Worm (Caenorhabditis elegans) whole organism, late embryonic: ENCODE data around the gene him-18.

ENCODE experiments used
- K02D7.2 ChIP-seq: sonication (generic microtip); optimal IDR thresholded peaks from 2 replicates; lab custom pipeline; 2017; ENCODE audit warnings: mild to moderate bottlenecking, missing genetic modification characterization, missing compliant biosample characterization
- ceh-6 ChIP-seq: fragments of 200-800 bp; sonication (Bioruptor generic); optimal IDR thresholded peaks from 2 replicates; lab custom pipeline; 2018; ENCODE audit warnings: mild to moderate bottlenecking, missing genetic modification characterization, missing compliant biosample characterization
- fkh-10 ChIP-seq: fragments of 150-350 bp; optimal IDR thresholded peaks from 2 replicates; lab custom pipeline; 2014; ENCODE audit warnings: missing biosample characterization, missing genetic modification reagents, missing genetic modification characterization
- lim-6 ChIP-seq: sonication (generic microtip); optimal IDR thresholded peaks from 2 replicates; lab custom pipeline; 2016; ENCODE audit warnings: missing genetic modification characterization, missing compliant biosample characterization
- nhr-11 ChIP-seq: fragments of 150-350 bp; optimal IDR thresholded peaks from 2 replicates; lab custom pipeline; 2014; ENCODE audit warnings: missing biosample characterization, missing genetic modification characterization
- nhr-232 ChIP-seq: sonication (generic microtip); optimal IDR thresholded peaks from 2 replicates; lab custom pipeline; 2016; ENCODE audit warnings: missing genetic modification characterization, missing compliant biosample characterization
- sox-4 ChIP-seq: sonication (generic microtip); optimal IDR thresholded peaks from 2 replicates; lab custom pipeline; 2017; ENCODE audit warnings: mild to moderate bottlenecking, missing genetic modification characterization, inconsistent platforms, missing compliant biosample characterization

DNA sequence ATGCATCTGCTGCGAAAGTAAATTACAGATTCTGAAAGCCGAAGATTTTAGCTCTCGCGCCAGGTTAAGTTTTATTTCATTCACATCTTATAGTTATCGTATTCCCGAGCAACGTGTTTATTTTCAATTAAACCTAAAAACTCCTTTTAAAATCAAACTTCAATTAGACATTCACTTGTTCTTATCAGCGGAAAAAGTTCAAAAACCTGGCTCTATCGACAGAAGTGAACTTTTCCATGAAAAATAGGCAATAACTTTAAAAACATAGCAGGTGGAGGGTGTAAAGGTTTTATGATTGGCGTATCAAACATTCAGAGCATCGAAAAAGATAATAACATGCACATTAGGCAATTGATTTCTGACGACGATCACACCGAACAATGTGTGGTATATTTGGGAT lies 26.0 kb downstream of the him-18 start, which contains the start of gene ppat-1:
- no peak for TF ChIP-seq K02D7.2
- no peak for TF ChIP-seq sox-4 (tag; lab: Kevin White, UChicago)
- TF ChIP-seq fkh-10 (GFP tag; lab: Kevin White, UChicago): no peak
- no peak for TF ChIP-seq nhr-232
- no peak for TF ChIP-seq ceh-6 (GFP tag; lab: Kevin White, UChicago)
- no peak for TF ChIP-seq lim-6
- no peak for TF ChIP-seq nhr-11
